Worm (Caenorhabditis elegans) whole organism, early embryonic: Measurements from ENCODE around the gene ncx-5.

Source experiments
- F13C5.2 ChIP-seq: sonication (generic microtip); optimal IDR thresholded peaks from 2 replicates; lab custom pipeline; 2017; ENCODE audit warnings: mild to moderate bottlenecking, missing genetic modification characterization, inconsistent platforms, missing compliant biosample characterization
- ama-1 ChIP-seq: fragments of 150-350 bp; optimal IDR thresholded peaks from 2 replicates; lab custom pipeline; 2014
- ceh-36 ChIP-seq: sonication (generic microtip); optimal IDR thresholded peaks from 2 replicates; lab custom pipeline; 2016; ENCODE audit warnings: missing genetic modification characterization, inconsistent platforms, missing compliant biosample characterization
- scrt-1 ChIP-seq: fragments of 200-800 bp; sonication (Bioruptor generic); IDR thresholded peaks from 2 replicates; pipeline ENCODE4 v1.3.6; 2022; ENCODE audit warnings: missing genetic modification characterization, missing compliant biosample characterization

DNA sequence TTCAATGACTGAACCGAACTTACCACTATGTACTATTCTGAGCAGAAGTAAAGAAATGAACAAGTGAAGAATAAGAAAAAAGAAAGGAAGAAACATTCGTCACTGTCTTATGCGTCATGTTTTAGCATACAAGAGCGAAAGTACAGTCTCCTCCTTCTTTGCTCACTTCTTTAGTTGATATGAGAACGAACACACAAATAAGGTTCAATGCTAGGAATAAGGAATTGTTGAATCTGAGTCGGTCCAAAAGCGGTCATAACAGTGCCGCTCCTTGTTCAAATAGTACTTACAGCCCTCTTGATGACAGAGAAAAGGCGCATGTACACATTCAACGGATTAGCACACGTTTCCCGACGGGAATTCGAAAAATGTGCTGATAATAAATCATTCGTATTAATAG is 49.2 kb upstream of the ncx-5 start, which contains the start of gene F25D1.8:
- TF ChIP-seq scrt-1 (no peak), ama-1 (lab: Kevin White, UChicago) (no peak), ceh-36 (no peak), F13C5.2 (tag; lab: Kevin White, UChicago) (no peak)
